Worm (Caenorhabditis elegans): ENCODE data around the gene F59A1.18.

ce11 chrV:17723142-17723781 lies 36.5 kb upstream of the F59A1.18 start:
- TF ChIP-seq R02D3.7 (tag; optimal IDR thresholded peaks at IDR 0.05): no peak
- TF ChIP-seq duxl-1 (tag; optimal IDR thresholded peaks at IDR 0.05; ENCODE audit: poor library complexity): no peak
- TF ChIP-seq pqm-1 (tag; optimal IDR thresholded peaks at IDR 0.05): no peak
- TF ChIP-seq skn-1 (tag; optimal IDR thresholded peaks at IDR 0.05): no peak
- no peak for TF ChIP-seq zag-1 (tag; optimal IDR thresholded peaks at IDR 0.05)
- TF ChIP-seq fos-1 (tag; optimal IDR thresholded peaks at IDR 0.05): no peak
- TF ChIP-seq php-3 (GFP tag; IDR thresholded peaks at IDR 0.05): no peak

Data from whole organism, L4 larva.